Worm (Caenorhabditis elegans) whole organism, young adult: Measurements from ENCODE around the gene sos-1.
A peak's percentile ranks its signal among the peaks of the same experiment; 100 is the strongest.

ENCODE experiments used
- B0261.1 ChIP-seq: sonication (generic microtip); optimal IDR thresholded peaks from 2 replicates; lab custom pipeline; 2016; ENCODE audit warnings: mild to moderate bottlenecking, missing genetic modification characterization, moderate library complexity, missing compliant biosample characterization
- D2030.7 ChIP-seq: fragments of 200-800 bp; sonication (Bioruptor generic); IDR thresholded peaks from 2 replicates; pipeline ENCODE4 v1.3.6; 2022; ENCODE audit warnings: missing genetic modification reagents, missing genetic modification characterization, missing compliant biosample characterization
- F10E7.11 ChIP-seq: sonication (generic microtip); optimal IDR thresholded peaks from 2 replicates; lab custom pipeline; 2017; ENCODE audit warnings: mild to moderate bottlenecking, missing genetic modification characterization, moderate library complexity, missing compliant biosample characterization
- F22D6.2 ChIP-seq: sonication (generic microtip); optimal IDR thresholded peaks from 2 replicates; lab custom pipeline; 2016; ENCODE audit warnings: mild to moderate bottlenecking, missing genetic modification characterization, missing compliant biosample characterization
- F23B12.7 ChIP-seq: sonication (generic microtip); optimal IDR thresholded peaks from 2 replicates; lab custom pipeline; 2017; ENCODE audit warnings: missing genetic modification characterization, mild to moderate bottlenecking, missing compliant biosample characterization, antibody characterized with exemption, moderate library complexity; ENCODE audit not compliant: insufficient read depth
- F39B2.1 ChIP-seq: fragments of 200-800 bp; sonication (Bioruptor generic); IDR thresholded peaks from 2 replicates; pipeline ENCODE4 v1.3.6; 2022; ENCODE audit warnings: missing genetic modification reagents, missing genetic modification characterization, missing compliant biosample characterization
- F49E8.2 ChIP-seq: sonication (generic microtip); optimal IDR thresholded peaks from 3 replicates; lab custom pipeline; 2017; ENCODE audit warnings: missing genetic modification characterization, mild to moderate bottlenecking, missing compliant biosample characterization, antibody characterized with exemption, moderate library complexity; ENCODE audit not compliant: insufficient read depth
- F55B11.4 ChIP-seq: sonication (generic microtip); optimal IDR thresholded peaks from 2 replicates; lab custom pipeline; 2016; ENCODE audit warnings: missing compliant biosample characterization, missing genetic modification characterization, borderline replicate concordance; ENCODE audit not compliant: insufficient read depth
- F57A8.1 ChIP-seq: fragments of 200-800 bp; sonication (Bioruptor generic); optimal IDR thresholded peaks from 2 replicates; lab custom pipeline; 2018; ENCODE audit warnings: mild to moderate bottlenecking, missing genetic modification characterization, moderate library complexity, missing compliant biosample characterization
- K11D2.4 ChIP-seq: fragments of 200-800 bp; sonication (Bioruptor generic); IDR thresholded peaks from 2 replicates; pipeline ENCODE4 v1.3.6; 2022; ENCODE audit warnings: missing genetic modification reagents, missing genetic modification characterization, missing compliant biosample characterization
- T26A5.8 ChIP-seq: sonication (generic microtip); optimal IDR thresholded peaks from 2 replicates; lab custom pipeline; 2016; ENCODE audit warnings: missing genetic modification characterization, missing compliant biosample characterization
- Y53G8AR.9 ChIP-seq: fragments of 200-800 bp; sonication (Bioruptor generic); conservative IDR thresholded peaks from 2 replicates; pipeline ENCODE4 v1.3.6; 2022; ENCODE audit warnings: missing genetic modification reagents, missing genetic modification characterization, missing compliant biosample characterization
- Y56A3A.18 ChIP-seq: fragments of 200-800 bp; sonication (Bioruptor generic); IDR thresholded peaks from 2 replicates; pipeline ENCODE4 v1.3.6; 2022; ENCODE audit warnings: missing genetic modification reagents, missing genetic modification characterization, missing compliant biosample characterization
- Y79H2A.3 ChIP-seq: fragments of 200-800 bp; sonication (Bioruptor generic); conservative IDR thresholded peaks from 2 replicates; pipeline ENCODE4 v1.3.6; 2022; ENCODE audit warnings: missing genetic modification reagents, missing genetic modification characterization, missing compliant biosample characterization
- aptf-3 ChIP-seq: fragments of 200-800 bp; sonication (Bioruptor generic); IDR thresholded peaks from 2 replicates; pipeline ENCODE4 v1.3.6; 2022; ENCODE audit warnings: missing genetic modification characterization, missing compliant biosample characterization
- attf-3 ChIP-seq: fragments of 200-800 bp; sonication (Bioruptor generic); conservative IDR thresholded peaks from 2 replicates; pipeline ENCODE4 v1.3.6; 2022; ENCODE audit warnings: missing genetic modification reagents, missing genetic modification characterization, missing compliant biosample characterization
- bed-2 ChIP-seq: fragments of 200-800 bp; sonication (Bioruptor generic); IDR thresholded peaks from 2 replicates; pipeline ENCODE4 v1.3.6; 2022; ENCODE audit warnings: missing genetic modification reagents, missing genetic modification characterization, missing compliant biosample characterization
- ccch-3 ChIP-seq: fragments of 200-800 bp; sonication (Bioruptor generic); optimal IDR thresholded peaks from 2 replicates; lab custom pipeline; 2018; ENCODE audit warnings: mild to moderate bottlenecking, missing genetic modification characterization, missing compliant biosample characterization
- die-1 ChIP-seq: sonication (generic microtip); optimal IDR thresholded peaks from 2 replicates; lab custom pipeline; 2016; ENCODE audit warnings: missing genotype, mild to moderate bottlenecking, missing genetic modification characterization, missing compliant biosample characterization
- dpff-1 ChIP-seq: sonication (generic microtip); optimal IDR thresholded peaks from 2 replicates; lab custom pipeline; 2017; ENCODE audit warnings: mild to moderate bottlenecking, missing genetic modification characterization, missing compliant biosample characterization
- egl-18 ChIP-seq: fragments of 200-800 bp; sonication (Bioruptor generic); IDR thresholded peaks from 2 replicates; pipeline ENCODE4 v1.3.6; 2022; ENCODE audit warnings: missing genetic modification reagents, missing genetic modification characterization, missing compliant biosample characterization
- ets-4 ChIP-seq: fragments of 200-800 bp; sonication (Bioruptor generic); optimal IDR thresholded peaks from 2 replicates; lab custom pipeline; 2018; ENCODE audit warnings: mild to moderate bottlenecking, missing genetic modification characterization, missing compliant biosample characterization
- him-1 ChIP-seq: sonication (generic microtip); optimal IDR thresholded peaks from 2 replicates; lab custom pipeline; 2016; ENCODE audit warnings: missing genotype, missing genetic modification reagents, missing genetic modification characterization, missing compliant biosample characterization
- hlh-12 ChIP-seq: sonication (generic microtip); optimal IDR thresholded peaks from 2 replicates; lab custom pipeline; 2016; ENCODE audit warnings: missing genetic modification characterization, missing compliant biosample characterization
- hrde-1 ChIP-seq: sonication (generic microtip); optimal IDR thresholded peaks from 2 replicates; lab custom pipeline; 2016; ENCODE audit warnings: missing genetic modification characterization, mild to moderate bottlenecking, missing compliant biosample characterization, moderate library complexity, missing genotype, missing genetic modification reagents, borderline replicate concordance
- let-607 ChIP-seq, 2 experiments: fragments of 200-800 bp in 1 of 2; sonication (Bioruptor generic) in 1 of 2; sonication (generic microtip) in 1 of 2; optimal IDR thresholded peaks; 2 replicates each; lab custom pipeline; 2016 to 2018; ENCODE audit warnings: mild to moderate bottlenecking in 2 of 2, missing compliant biosample characterization in 2 of 2, missing genetic modification characterization in 2 of 2, moderate library complexity in 2 of 2, missing genotype in 1 of 2
- lin-26 ChIP-seq: fragments of 200-800 bp; sonication (Bioruptor generic); IDR thresholded peaks from 2 replicates; pipeline ENCODE4 v1.3.6; 2022; ENCODE audit warnings: missing genetic modification reagents, missing genetic modification characterization, missing compliant biosample characterization
- lin-54 ChIP-seq: fragments of 200-800 bp; sonication (Bioruptor generic); optimal IDR thresholded peaks from 2 replicates; lab custom pipeline; 2018; ENCODE audit warnings: mild to moderate bottlenecking, missing genetic modification characterization, missing compliant biosample characterization
- madf-6 ChIP-seq: fragments of 200-800 bp; sonication (Bioruptor generic); IDR thresholded peaks from 2 replicates; pipeline ENCODE4 v1.3.6; 2022; ENCODE audit warnings: missing genetic modification reagents, missing genetic modification characterization, missing compliant biosample characterization
- mcd-1 ChIP-seq: fragments of 200-800 bp; sonication (Bioruptor generic); IDR thresholded peaks from 2 replicates; pipeline ENCODE4 v1.3.6; 2022; ENCODE audit warnings: missing genetic modification reagents, missing genetic modification characterization, missing compliant biosample characterization
- nhr-27 ChIP-seq: fragments of 200-800 bp; sonication (Bioruptor generic); optimal IDR thresholded peaks from 2 replicates; lab custom pipeline; 2018; ENCODE audit warnings: mild to moderate bottlenecking, missing genetic modification characterization, moderate library complexity, missing compliant biosample characterization
- nhr-90 ChIP-seq: sonication (generic microtip); optimal IDR thresholded peaks from 2 replicates; lab custom pipeline; 2016; ENCODE audit warnings: missing genotype, mild to moderate bottlenecking, missing genetic modification characterization, missing compliant biosample characterization
- rcor-1 ChIP-seq: fragments of 200-800 bp; sonication (Bioruptor generic); IDR thresholded peaks from 2 replicates; pipeline ENCODE4 v1.3.6; 2022; ENCODE audit warnings: missing genetic modification reagents, missing genetic modification characterization, missing compliant biosample characterization
- rpc-1 ChIP-seq, 2 experiments: fragments of 150-350 bp in 1 of 2; sonication (generic microtip) in 1 of 2; optimal IDR thresholded peaks; 2 replicates each; lab custom pipeline; 2014 to 2018; ENCODE audit warnings: missing biosample characterization in 1 of 2, missing genetic modification characterization in 1 of 2, missing genetic modification reagents in 1 of 2, missing genotype in 1 of 2
- snpc-1.1 ChIP-seq: sonication (generic microtip); optimal IDR thresholded peaks from 2 replicates; lab custom pipeline; 2017; ENCODE audit warnings: missing genetic modification characterization, mild to moderate bottlenecking, missing compliant biosample characterization, antibody characterized with exemption, moderate library complexity, missing genotype, missing genetic modification reagents; ENCODE audit not compliant: insufficient read depth
- snpc-3.4 ChIP-seq: sonication (generic microtip); optimal IDR thresholded peaks from 2 replicates; lab custom pipeline; 2017; ENCODE audit warnings: missing genetic modification characterization, mild to moderate bottlenecking, missing compliant biosample characterization, antibody characterized with exemption, moderate library complexity, missing genotype, missing genetic modification reagents
- somi-1 ChIP-seq: fragments of 200-800 bp; sonication (Bioruptor generic); optimal IDR thresholded peaks from 2 replicates; lab custom pipeline; 2018; ENCODE audit warnings: mild to moderate bottlenecking, missing genetic modification characterization, missing compliant biosample characterization
- tbx-9 ChIP-seq: sonication (generic microtip); optimal IDR thresholded peaks from 2 replicates; lab custom pipeline; 2016; ENCODE audit warnings: borderline replicate concordance, missing genetic modification characterization, inconsistent platforms, missing compliant biosample characterization
- unc-62 ChIP-seq: fragments of 150-350 bp; optimal IDR thresholded peaks from 2 replicates; lab custom pipeline; 2014; ENCODE audit warnings: missing biosample characterization, missing genetic modification reagents, missing genetic modification characterization
- zfh-2 ChIP-seq: fragments of 200-800 bp; sonication (Bioruptor generic); conservative IDR thresholded peaks from 2 replicates; pipeline ENCODE4 v1.3.6; 2022; ENCODE audit warnings: missing genetic modification reagents, missing genetic modification characterization, missing compliant biosample characterization
- zim-3 ChIP-seq: sonication (generic microtip); optimal IDR thresholded peaks from 2 replicates; lab custom pipeline; 2017; ENCODE audit warnings: mild to moderate bottlenecking, missing genetic modification characterization, moderate library complexity, missing compliant biosample characterization
- ztf-18 ChIP-seq: sonication (generic microtip); optimal IDR thresholded peaks from 2 replicates; lab custom pipeline; 2016; ENCODE audit warnings: missing genotype, mild to moderate bottlenecking, missing genetic modification characterization, missing compliant biosample characterization
- ztf-22 ChIP-seq: fragments of 200-800 bp; sonication (Bioruptor generic); optimal IDR thresholded peaks from 2 replicates; lab custom pipeline; 2018; ENCODE audit warnings: mild to moderate bottlenecking, missing genetic modification characterization, moderate library complexity, missing compliant biosample characterization
- ztf-25 ChIP-seq: fragments of 200-800 bp; sonication (Bioruptor generic); IDR thresholded peaks from 2 replicates; pipeline ENCODE4 v1.3.6; 2022; ENCODE audit warnings: missing genetic modification reagents, missing genetic modification characterization, missing compliant biosample characterization
- ztf-26 ChIP-seq: sonication (generic microtip); optimal IDR thresholded peaks from 2 replicates; lab custom pipeline; 2017; ENCODE audit warnings: missing genetic modification characterization, missing compliant biosample characterization
- ztf-3 ChIP-seq: fragments of 200-800 bp; sonication (Bioruptor generic); optimal IDR thresholded peaks from 2 replicates; lab custom pipeline; 2018; ENCODE audit warnings: mild to moderate bottlenecking, missing genetic modification characterization, missing compliant biosample characterization

sos-1 gene

DNA sequence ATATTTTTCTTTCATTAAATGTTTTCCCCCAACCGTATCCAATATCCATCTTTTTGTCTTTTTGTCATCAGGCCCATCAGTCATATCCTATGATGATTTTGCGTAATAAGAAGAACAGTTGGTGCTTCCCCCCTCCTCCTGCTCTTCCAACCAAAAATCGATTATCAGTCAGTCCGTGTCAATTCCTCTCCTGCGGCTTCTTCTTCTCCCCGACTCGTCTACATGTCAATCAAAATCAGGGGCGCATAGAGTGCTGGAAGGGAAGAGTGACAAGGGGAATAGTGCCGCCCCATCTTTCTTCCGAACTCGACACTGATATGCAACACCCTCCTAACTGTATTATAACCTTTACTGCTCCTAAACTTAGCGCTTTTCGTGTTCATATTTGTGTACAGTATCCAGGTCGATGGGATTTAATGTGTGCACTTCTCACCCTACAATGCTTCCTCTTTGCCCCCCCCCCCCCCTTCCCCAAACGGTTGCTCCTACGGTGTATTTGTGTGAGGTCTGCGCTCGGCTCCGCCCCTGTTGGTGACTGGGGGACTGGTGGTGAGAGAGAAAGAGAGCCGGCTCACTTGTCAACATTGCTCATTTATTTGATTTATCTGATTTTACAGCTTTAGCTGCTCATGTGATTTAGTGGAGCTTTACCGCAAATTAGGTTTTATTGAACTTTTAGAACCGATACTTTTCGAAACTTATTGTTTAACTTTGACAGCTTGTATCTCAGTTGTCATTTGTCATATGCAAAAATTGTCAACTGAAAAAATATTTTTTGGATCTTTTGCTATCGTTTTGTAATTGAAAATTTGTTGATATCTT, 57.6 kb downstream of the sos-1 start:
- TF ChIP-seq lin-54 (GFP tag; lab: Kevin White, UChicago) (no peak), ztf-18 (tag; lab: Kevin White, UChicago) (no peak), ztf-26 (tag; lab: Kevin White, UChicago) (no peak), F10E7.11 (no peak), nhr-27 (no peak), snpc-1.1 (tag; lab: Kevin White, UChicago) (no peak), let-607 (tag; optimal IDR thresholded peaks at IDR 0.05; lab: Kevin White, UChicago) (peak; percentile 40 to 84), ztf-3 (GFP tag; lab: Kevin White, UChicago) (no peak), F22D6.2 (tag; lab: Kevin White, UChicago) (no peak), aptf-3 (GFP tag; lab: Robert Waterston, UW) (no peak), ztf-22 (GFP tag; lab: Kevin White, UChicago) (peak; percentile 28), Y79H2A.3 (GFP tag; lab: Robert Waterston, UW) (no peak), him-1 (no peak), D2030.7 (GFP tag; lab: Robert Waterston, UW) (no peak), ccch-3 (GFP tag; lab: Kevin White, UChicago) (no peak), dpff-1 (tag; lab: Kevin White, UChicago) (no peak), madf-6 (no peak), K11D2.4 (GFP tag; lab: Robert Waterston, UW) (no peak), Y56A3A.18 (GFP tag; lab: Robert Waterston, UW) (no peak), die-1 (tag; lab: Kevin White, UChicago) (no peak), mcd-1 (0 out of 2 replicates have a peak, but pooled peaks have one; percentile 18), F55B11.4 (tag; lab: Kevin White, UChicago) (no peak), Y53G8AR.9 (GFP tag; lab: Robert Waterston, UW) (no peak), hrde-1 (no peak), rpc-1 (optimal IDR thresholded peaks at IDR 0.05; lab: Kevin White, UChicago) (no peak), rpc-1 (tag; optimal IDR thresholded peaks at IDR 0.05; lab: Kevin White, UChicago) (no peak), rcor-1 (GFP tag; lab: Robert Waterston, UW) (no peak), bed-2 (no peak), zim-3 (tag; lab: Kevin White, UChicago) (no peak), snpc-3.4 (tag; lab: Kevin White, UChicago) (no peak), T26A5.8 (no peak), somi-1 (no peak), F49E8.2 (tag; lab: Kevin White, UChicago) (no peak), F57A8.1 (no peak), B0261.1 (tag; lab: Kevin White, UChicago) (no peak), ztf-25 (GFP tag; lab: Robert Waterston, UW) (0 out of 2 replicates have a peak, but pooled peaks have one; percentile 59), hlh-12 (no peak), nhr-90 (no peak), zfh-2 (GFP tag; lab: Robert Waterston, UW) (peak; percentile 70), ets-4 (GFP tag; lab: Kevin White, UChicago) (peak; percentile 69), unc-62 (GFP tag; lab: Kevin White, UChicago) (peak; percentile 98), attf-3 (GFP tag; lab: Robert Waterston, UW) (no peak), tbx-9 (no peak), lin-26 (GFP tag; lab: Robert Waterston, UW) (no peak), F23B12.7 (tag; lab: Kevin White, UChicago) (no peak), F39B2.1 (no peak), egl-18 (GFP tag; lab: Robert Waterston, UW) (no peak)
